Worm (Caenorhabditis elegans): ENCODE measurements around the gene F56D2.2.
A peak's percentile ranks its signal among the peaks of the same experiment; 100 is the strongest.

F56D2.2 gene

ce11 chrIII:5586925-5587324 is at the start of gene F56D2.2:
F56D2.2 (plus strand) TSS chrIII:5587263.
- TF ChIP-seq him-1 (tag; optimal IDR thresholded peaks at IDR 0.05), result no peak
- no peak for TF ChIP-seq W03F9.2 (tag; optimal IDR thresholded peaks at IDR 0.05)
- TF ChIP-seq dao-5 (tag; optimal IDR thresholded peaks at IDR 0.05), result no peak

ce11 chrIII:5541777-5542176 is 45.3 kb upstream of the F56D2.2 start:
- no peak for TF ChIP-seq W03F9.2 (tag; optimal IDR thresholded peaks at IDR 0.05)
- no peak for TF ChIP-seq him-1 (tag; optimal IDR thresholded peaks at IDR 0.05)
- no peak for TF ChIP-seq dao-5 (tag; optimal IDR thresholded peaks at IDR 0.05)

ce11 chrIII:5543050-5543449 is 44.0 kb upstream of the F56D2.2 start, which contains the start of gene D1044.6:
D1044.6 (minus strand) TSS chrIII:5543177.
- TF ChIP-seq him-1 (tag; optimal IDR thresholded peaks at IDR 0.05) (no peak), W03F9.2 (tag; optimal IDR thresholded peaks at IDR 0.05) (peak; percentile 19)

ce11 chrIII:5543727-5544345 is 43.2 kb upstream of the F56D2.2 start, which contains the start of gene D1044.1:
D1044.1 (plus strand) TSS chrIII:5544295.
- TF ChIP-seq W03F9.2 (tag; optimal IDR thresholded peaks at IDR 0.05) (no peak), him-1 (tag; optimal IDR thresholded peaks at IDR 0.05) (no peak), dao-5 (tag; optimal IDR thresholded peaks at IDR 0.05) (no peak)

- no peak for TF ChIP-seq W03F9.2 (tag; optimal IDR thresholded peaks at IDR 0.05)
- TF ChIP-seq him-1 (tag; optimal IDR thresholded peaks at IDR 0.05), result no peak
- no peak for TF ChIP-seq dao-5 (tag; optimal IDR thresholded peaks at IDR 0.05)
Observed at ce11 chrIII:5546309-5546708, 40.8 kb upstream of the F56D2.2 start.

ce11 chrIII:5546730-5547129 is 40.3 kb upstream of the F56D2.2 start, which contains the start of gene F09F7.5:
F09F7.5 (plus strand) TSS chrIII:5546987.
- TF ChIP-seq dao-5 (tag; optimal IDR thresholded peaks at IDR 0.05), result no peak
- TF ChIP-seq him-1 (tag; optimal IDR thresholded peaks at IDR 0.05), result no peak
- no peak for TF ChIP-seq W03F9.2 (tag; optimal IDR thresholded peaks at IDR 0.05)

ce11 chrIII:5550193-5550592 is 36.9 kb upstream of the F56D2.2 start:
- no peak for TF ChIP-seq dao-5 (tag; optimal IDR thresholded peaks at IDR 0.05)
- no peak for TF ChIP-seq W03F9.2 (tag; optimal IDR thresholded peaks at IDR 0.05)
- TF ChIP-seq him-1 (tag; optimal IDR thresholded peaks at IDR 0.05), result no peak

- TF ChIP-seq dao-5 (tag; optimal IDR thresholded peaks at IDR 0.05) (no peak), him-1 (tag; optimal IDR thresholded peaks at IDR 0.05) (no peak), W03F9.2 (tag; optimal IDR thresholded peaks at IDR 0.05) (no peak)
Observed at ce11 chrIII:5550844-5551243, 36.2 kb upstream of the F56D2.2 start.

ce11 chrIII:5552072-5552667 is 34.9 kb upstream of the F56D2.2 start, which contains the start of gene F09F7.6:
F09F7.6 (minus strand) TSS chrIII:5552135.
- TF ChIP-seq him-1 (tag; optimal IDR thresholded peaks at IDR 0.05), result no peak
- peak; percentile 25 for TF ChIP-seq W03F9.2 (tag; optimal IDR thresholded peaks at IDR 0.05)

ce11 chrIII:5553098-5553497 is 34.0 kb upstream of the F56D2.2 start:
- TF ChIP-seq him-1 (tag; optimal IDR thresholded peaks at IDR 0.05) (no peak), dao-5 (tag; optimal IDR thresholded peaks at IDR 0.05) (no peak), W03F9.2 (tag; optimal IDR thresholded peaks at IDR 0.05) (no peak)

ce11 chrIII:5554884-5555500 is 32.1 kb upstream of the F56D2.2 start, which contains the start of the genes nmad-1 and hach-1:
nmad-1 (minus strand) TSS chrIII:5554934.
hach-1 (plus strand) TSS chrIII:5555450.
- TF ChIP-seq W03F9.2 (tag; optimal IDR thresholded peaks at IDR 0.05) (peak; percentile 95), dao-5 (tag; optimal IDR thresholded peaks at IDR 0.05) (peak; percentile 11), him-1 (tag; optimal IDR thresholded peaks at IDR 0.05) (no peak)

- no peak for TF ChIP-seq W03F9.2 (tag; optimal IDR thresholded peaks at IDR 0.05)
- TF ChIP-seq him-1 (tag; optimal IDR thresholded peaks at IDR 0.05), result no peak
- TF ChIP-seq dao-5 (tag; optimal IDR thresholded peaks at IDR 0.05), result no peak
Observed at ce11 chrIII:5557246-5557819, 29.7 kb upstream of the F56D2.2 start, which contains the start of gene rpc-2. rpc-2 (plus strand) TSS chrIII:5557365.

ce11 chrIII:5563680-5564079 is 23.4 kb upstream of the F56D2.2 start:
- TF ChIP-seq W03F9.2 (tag; optimal IDR thresholded peaks at IDR 0.05) (no peak), him-1 (tag; optimal IDR thresholded peaks at IDR 0.05) (no peak)

ce11 chrIII:5564325-5564724 is 22.7 kb upstream of the F56D2.2 start:
- TF ChIP-seq dao-5 (tag; optimal IDR thresholded peaks at IDR 0.05), result no peak
- TF ChIP-seq him-1 (tag; optimal IDR thresholded peaks at IDR 0.05), result no peak
- no peak for TF ChIP-seq W03F9.2 (tag; optimal IDR thresholded peaks at IDR 0.05)

Data from whole organism, L4/young adult.